Fruit fly (Drosophila melanogaster): ENCODE results near the gene PIG-S.

dm6 chr3R:24867956-24868355 lies 49.7 kb downstream of the PIG-S start:
- TF ChIP-seq psq (optimal IDR thresholded peaks at IDR 0.05): no peak
- no peak for TF ChIP-seq h (optimal IDR thresholded peaks at IDR 0.05)
